Worm (Caenorhabditis elegans) whole organism, L1 larva: ENCODE measurements around the gene elli-1.

Experiments used
- Y116A8C.19 ChIP-seq: sonication (generic microtip); optimal IDR thresholded peaks from 2 replicates; lab custom pipeline; 2016; ENCODE audit warnings: missing compliant biosample characterization, missing genetic modification characterization, borderline replicate concordance
- alr-1 ChIP-seq: fragments of 200-800 bp; sonication (Bioruptor generic); optimal IDR thresholded peaks from 2 replicates; lab custom pipeline; 2018; ENCODE audit warnings: borderline replicate concordance, mild to moderate bottlenecking, missing genetic modification characterization, missing compliant biosample characterization
- ama-1 ChIP-seq: fragments of 150-350 bp; optimal IDR thresholded peaks from 2 replicates; lab custom pipeline; 2014
- ceh-63 ChIP-seq: fragments of 200-800 bp; sonication (Bioruptor generic); optimal IDR thresholded peaks from 2 replicates; lab custom pipeline; 2018; ENCODE audit warnings: mild to moderate bottlenecking, missing genetic modification characterization, missing compliant biosample characterization
- dpl-1 ChIP-seq, 3 experiments: fragments of 150-350 bp in 2 of 3; sonication (generic microtip) in 1 of 3; optimal IDR thresholded peaks; 2 replicates each; lab custom pipeline; 2014 to 2017; ENCODE audit warnings: missing biosample characterization in 3 of 3, missing genetic modification characterization in 3 of 3, missing genetic modification reagents in 3 of 3
- dsc-1 ChIP-seq: sonication (generic microtip); optimal IDR thresholded peaks from 2 replicates; lab custom pipeline; 2016; ENCODE audit warnings: mild to moderate bottlenecking, missing genetic modification characterization, missing compliant biosample characterization
- efl-3 ChIP-seq: fragments of 200-800 bp; sonication (Bioruptor generic); optimal IDR thresholded peaks from 2 replicates; lab custom pipeline; 2018; ENCODE audit warnings: mild to moderate bottlenecking, missing genetic modification characterization, missing compliant biosample characterization
- egl-27 ChIP-seq, 2 experiments: fragments of 150-350 bp in 1 of 2; sonication (generic microtip); optimal IDR thresholded peaks; 3 replicates each; lab custom pipeline; 2017 to 2018; ENCODE audit warnings: missing biosample characterization in 2 of 2, missing genetic modification characterization in 2 of 2, missing genetic modification reagents in 2 of 2
- ets-5 ChIP-seq: fragments of 200-800 bp; sonication (Bioruptor generic); IDR thresholded peaks from 2 replicates; pipeline ENCODE4 v1.3.6; 2022; ENCODE audit warnings: missing genetic modification characterization, missing compliant biosample characterization
- fkh-4 ChIP-seq: sonication (generic microtip); optimal IDR thresholded peaks from 2 replicates; lab custom pipeline; 2016; ENCODE audit warnings: missing compliant biosample characterization, missing genetic modification characterization, borderline replicate concordance
- fkh-8 ChIP-seq: sonication (generic microtip); optimal IDR thresholded peaks from 2 replicates; lab custom pipeline; 2016; ENCODE audit warnings: mild to moderate bottlenecking, missing genetic modification characterization, missing compliant biosample characterization
- fos-1 ChIP-seq: fragments of 150-350 bp; optimal IDR thresholded peaks from 2 replicates; lab custom pipeline; 2014; ENCODE audit warnings: missing biosample characterization, missing genetic modification characterization
- grh-1 ChIP-seq: fragments of 200-800 bp; sonication (Bioruptor generic); IDR thresholded peaks from 2 replicates; pipeline ENCODE4 v1.3.6; 2022; ENCODE audit warnings: missing genetic modification reagents, missing genetic modification characterization, missing compliant biosample characterization
- hlh-17 ChIP-seq: fragments of 200-800 bp; sonication (Bioruptor generic); optimal IDR thresholded peaks from 2 replicates; lab custom pipeline; 2018; ENCODE audit warnings: missing genetic modification characterization, mild to moderate bottlenecking, missing compliant biosample characterization, moderate library complexity, borderline replicate concordance
- hlh-4 ChIP-seq: sonication (generic microtip); optimal IDR thresholded peaks from 2 replicates; lab custom pipeline; 2016; ENCODE audit warnings: mild to moderate bottlenecking, missing genetic modification characterization, missing compliant biosample characterization
- irx-1 ChIP-seq: sonication (generic microtip); optimal IDR thresholded peaks from 2 replicates; lab custom pipeline; 2016; ENCODE audit warnings: missing genetic modification characterization, missing compliant biosample characterization
- isw-1 ChIP-seq: fragments of 200-800 bp; sonication (Bioruptor generic); IDR thresholded peaks from 2 replicates; pipeline ENCODE4 v1.3.6; 2022; ENCODE audit warnings: missing genetic modification characterization, missing compliant biosample characterization
- jun-1 ChIP-seq: fragments of 150-350 bp; optimal IDR thresholded peaks from 2 replicates; lab custom pipeline; 2014; ENCODE audit warnings: missing biosample characterization, missing genetic modification reagents, missing genetic modification characterization
- lin-39 ChIP-seq: fragments of 150-350 bp; optimal IDR thresholded peaks from 2 replicates; lab custom pipeline; 2014; ENCODE audit warnings: missing biosample characterization, missing genetic modification reagents, missing genetic modification characterization
- lsy-2 ChIP-seq, 2 experiments: fragments of 150-350 bp; optimal IDR thresholded peaks; 2 replicates each; lab custom pipeline; 2014; ENCODE audit warnings: missing biosample characterization in 2 of 2, missing genetic modification characterization in 2 of 2
- mdl-1 ChIP-seq, 2 experiments: fragments of 150-350 bp; optimal IDR thresholded peaks; 2 replicates each; lab custom pipeline; 2014 to 2017; ENCODE audit warnings: missing biosample characterization in 2 of 2, missing genetic modification characterization in 2 of 2, inconsistent platforms in 1 of 2
- mef-2 ChIP-seq: fragments of 150-350 bp; optimal IDR thresholded peaks from 2 replicates; lab custom pipeline; 2014; ENCODE audit warnings: missing biosample characterization, missing genetic modification characterization
- mep-1 ChIP-seq: fragments of 150-350 bp; optimal IDR thresholded peaks from 2 replicates; lab custom pipeline; 2014; ENCODE audit warnings: missing biosample characterization, missing genetic modification characterization
- nhr-11 ChIP-seq: fragments of 150-350 bp; optimal IDR thresholded peaks from 2 replicates; lab custom pipeline; 2014; ENCODE audit warnings: missing biosample characterization, missing genetic modification characterization
- nhr-12 ChIP-seq: sonication (generic microtip); optimal IDR thresholded peaks from 2 replicates; lab custom pipeline; 2017; ENCODE audit warnings: missing biosample characterization, missing genetic modification characterization
- nhr-19 ChIP-seq: fragments of 200-800 bp; sonication (Bioruptor generic); conservative IDR thresholded peaks from 2 replicates; pipeline ENCODE4 v1.3.6; 2022; ENCODE audit warnings: missing genetic modification characterization, missing compliant biosample characterization
- nhr-237 ChIP-seq: fragments of 150-350 bp; optimal IDR thresholded peaks from 2 replicates; lab custom pipeline; 2014; ENCODE audit warnings: missing biosample characterization, missing genetic modification characterization
- nhr-28 ChIP-seq: fragments of 150-350 bp; optimal IDR thresholded peaks from 2 replicates; lab custom pipeline; 2014; ENCODE audit warnings: missing biosample characterization, missing genetic modification characterization
- nhr-47 ChIP-seq: sonication (generic microtip); optimal IDR thresholded peaks from 2 replicates; lab custom pipeline; 2016; ENCODE audit warnings: mild to moderate bottlenecking, missing genetic modification characterization, moderate library complexity, missing compliant biosample characterization
- nhr-76 ChIP-seq: sonication (generic microtip); optimal IDR thresholded peaks from 2 replicates; lab custom pipeline; 2017; ENCODE audit warnings: missing biosample characterization, missing genetic modification characterization
- nhr-85 ChIP-seq: sonication (generic microtip); peaks from one replicate; lab custom pipeline; 2016; ENCODE audit warnings: missing genetic modification characterization, inconsistent platforms, missing compliant biosample characterization
- pag-3 ChIP-seq: sonication (generic microtip); optimal IDR thresholded peaks from 2 replicates; lab custom pipeline; 2017; ENCODE audit warnings: missing genetic modification characterization, mild to moderate bottlenecking, missing compliant biosample characterization, antibody characterized with exemption, borderline replicate concordance; ENCODE audit not compliant: insufficient read depth
- pqm-1 ChIP-seq: sonication (generic microtip); optimal IDR thresholded peaks from 3 replicates; lab custom pipeline; 2017; ENCODE audit warnings: missing biosample characterization, missing genetic modification characterization
- rnt-1 ChIP-seq: sonication (generic microtip); optimal IDR thresholded peaks from 2 replicates; lab custom pipeline; 2016; ENCODE audit warnings: mild to moderate bottlenecking, missing genetic modification characterization, moderate library complexity, missing compliant biosample characterization
- skn-1 ChIP-seq: fragments of 150-350 bp; optimal IDR thresholded peaks from 2 replicates; lab custom pipeline; 2014; ENCODE audit warnings: missing biosample characterization, missing genetic modification characterization
- snu-23 ChIP-seq: sonication (generic microtip); optimal IDR thresholded peaks from 2 replicates; lab custom pipeline; 2016; ENCODE audit warnings: missing genetic modification characterization, missing compliant biosample characterization
- sox-4 ChIP-seq: sonication (generic microtip); optimal IDR thresholded peaks from 2 replicates; lab custom pipeline; 2016; ENCODE audit warnings: missing genetic modification characterization, missing compliant biosample characterization
- sptf-1 ChIP-seq: fragments of 150-350 bp; optimal IDR thresholded peaks from 2 replicates; lab custom pipeline; 2014; ENCODE audit warnings: missing biosample characterization, missing genetic modification characterization
- tbx-2 ChIP-seq: sonication (generic microtip); optimal IDR thresholded peaks from 2 replicates; lab custom pipeline; 2016; ENCODE audit warnings: missing genetic modification characterization, missing compliant biosample characterization
- unc-130 ChIP-seq: fragments of 150-350 bp; optimal IDR thresholded peaks from 2 replicates; lab custom pipeline; 2017; ENCODE audit warnings: missing biosample characterization, missing genetic modification characterization, inconsistent platforms
- unc-30 ChIP-seq: sonication (generic microtip); optimal IDR thresholded peaks from 2 replicates; lab custom pipeline; 2017; ENCODE audit warnings: missing biosample characterization, missing genetic modification characterization
- unc-62 ChIP-seq: fragments of 150-350 bp; optimal IDR thresholded peaks from 2 replicates; lab custom pipeline; 2014; ENCODE audit warnings: missing biosample characterization, missing genetic modification reagents, missing genetic modification characterization
- unc-86 ChIP-seq: sonication (generic microtip); optimal IDR thresholded peaks from 2 replicates; lab custom pipeline; 2016; ENCODE audit warnings: missing genetic modification characterization, missing compliant biosample characterization
- zip-4 ChIP-seq: fragments of 200-800 bp; sonication (Bioruptor generic); optimal IDR thresholded peaks from 2 replicates; lab custom pipeline; 2018; ENCODE audit warnings: mild to moderate bottlenecking, missing genetic modification characterization, moderate library complexity, missing compliant biosample characterization
- ztf-11 ChIP-seq, 2 experiments: sonication (generic microtip); optimal IDR thresholded peaks; 2 replicates each; lab custom pipeline; 2016 to 2017; ENCODE audit warnings: missing genetic modification characterization in 2 of 2, missing biosample characterization in 1 of 2, missing compliant biosample characterization in 1 of 2
- ztf-4 ChIP-seq: fragments of 150-350 bp; optimal IDR thresholded peaks from 2 replicates; lab custom pipeline; 2014; ENCODE audit warnings: missing biosample characterization, missing genetic modification characterization

Gene elli-1

ce11 chrIV:8794895-8795665 is 40.5 kb upstream of the elli-1 start (continued):
- TF ChIP-seq nhr-12 (tag; lab: Kevin White, UChicago) (no peak), rnt-1 (peak; percentile 8), mef-2 (tag; lab: Kevin White, UChicago) (no peak), lin-39 (tag; lab: Kevin White, UChicago) (no peak), skn-1 (tag; lab: Kevin White, UChicago) (peak; percentile 16), Y116A8C.19 (tag; lab: Kevin White, UChicago) (no peak), nhr-28 (tag; lab: Kevin White, UChicago) (no peak), hlh-4 (no peak), fkh-4 (tag; lab: Kevin White, UChicago) (no peak), isw-1 (GFP tag; lab: Robert Waterston, UW) (peak; percentile 11; the same call in 1 of the 2 replicates), pag-3 (tag; lab: Kevin White, UChicago) (no peak), lsy-2 (tag; optimal IDR thresholded peaks at IDR 0.05; lab: Kevin White, UChicago) (peak; percentile 20 to 53), grh-1 (no peak), unc-30 (tag; lab: Kevin White, UChicago) (no peak), nhr-85 (tag; lab: Kevin White, UChicago) (peak; percentile 92), mep-1 (tag; lab: Kevin White, UChicago) (peak; percentile 38), nhr-237 (tag; lab: Kevin White, UChicago) (no peak), dpl-1 (GFP tag; optimal IDR thresholded peaks at IDR 0.05; lab: Kevin White, UChicago) (peak in 1 of 3 experiments; percentile 11), pqm-1 (tag; lab: Kevin White, UChicago) (no peak), zip-4 (GFP tag; lab: Kevin White, UChicago) (no peak), snu-23 (GFP tag; lab: Kevin White, UChicago) (peak; percentile 59), ets-5 (GFP tag; lab: Robert Waterston, UW) (no peak), dsc-1 (tag; lab: Kevin White, UChicago) (no peak), tbx-2 (tag; lab: Kevin White, UChicago) (peak; percentile 59), ama-1 (lab: Kevin White, UChicago) (no peak), mdl-1 (tag; optimal IDR thresholded peaks at IDR 0.05; lab: Kevin White, UChicago) (peak in 1 of 2 experiments; percentile 57), nhr-19 (peak; percentile 28), unc-86 (tag; lab: Kevin White, UChicago) (no peak), efl-3 (GFP tag; lab: Kevin White, UChicago) (no peak), jun-1 (tag; lab: Kevin White, UChicago) (peak; percentile 50), ztf-4 (tag; lab: Kevin White, UChicago) (peak; percentile 17), unc-62 (no peak), nhr-47 (tag; lab: Kevin White, UChicago) (peak; percentile 59), nhr-76 (tag; lab: Kevin White, UChicago) (no peak), unc-130 (tag; lab: Kevin White, UChicago) (no peak), sptf-1 (tag; lab: Kevin White, UChicago) (no peak), sox-4 (tag; lab: Kevin White, UChicago) (no peak), hlh-17 (no peak), fos-1 (tag; lab: Kevin White, UChicago) (no peak), egl-27 (tag; optimal IDR thresholded peaks at IDR 0.05; lab: Kevin White, UChicago) (peak in 1 of 2 experiments; percentile 26), fkh-8 (tag; lab: Kevin White, UChicago) (peak; percentile 55), alr-1 (tag; lab: Kevin White, UChicago) (no peak), ztf-11 (tag; optimal IDR thresholded peaks at IDR 0.05; lab: Kevin White, UChicago) (peak in 1 of 2 experiments; percentile 24), nhr-11 (no peak), irx-1 (no peak), ceh-63 (GFP tag; lab: Kevin White, UChicago) (no peak)
